Worm (Caenorhabditis elegans) whole organism, L1 larva: ENCODE results near the gene F49C5.7.

ENCODE experiments used
- C16A3.4 ChIP-seq: fragments of 150-350 bp; optimal IDR thresholded peaks from 2 replicates; lab custom pipeline; 2014; ENCODE audit warnings: missing biosample characterization, missing genetic modification characterization
- C34B4.2 ChIP-seq: sonication (generic microtip); optimal IDR thresholded peaks from 2 replicates; lab custom pipeline; 2017; ENCODE audit warnings: mild to moderate bottlenecking, missing genetic modification characterization, missing compliant biosample characterization
- Y116A8C.19 ChIP-seq: sonication (generic microtip); optimal IDR thresholded peaks from 2 replicates; lab custom pipeline; 2016; ENCODE audit warnings: missing compliant biosample characterization, missing genetic modification characterization, borderline replicate concordance
- aly-2 ChIP-seq: fragments of 150-350 bp; optimal IDR thresholded peaks from 2 replicates; lab custom pipeline; 2014; ENCODE audit warnings: missing biosample characterization, missing genetic modification characterization
- ama-1 ChIP-seq: fragments of 150-350 bp; optimal IDR thresholded peaks from 2 replicates; lab custom pipeline; 2014
- blmp-1 ChIP-seq: fragments of 150-350 bp; optimal IDR thresholded peaks from 2 replicates; lab custom pipeline; 2014; ENCODE audit warnings: missing biosample characterization, missing genetic modification characterization
- ceh-8 ChIP-seq: fragments of 200-800 bp; sonication (Bioruptor generic); optimal IDR thresholded peaks from 2 replicates; lab custom pipeline; 2018; ENCODE audit warnings: mild to moderate bottlenecking, missing genetic modification characterization, moderate library complexity, missing compliant biosample characterization
- ceh-82 ChIP-seq, 3 experiments: fragments of 150-350 bp in 1 of 3; sonication (generic microtip) in 2 of 3; optimal IDR thresholded peaks; 2 replicates each; lab custom pipeline; 2014 to 2017; ENCODE audit warnings: missing biosample characterization in 3 of 3, missing genetic modification characterization in 3 of 3
- ceh-88 ChIP-seq: fragments of 200-800 bp; sonication (Bioruptor generic); IDR thresholded peaks from 2 replicates; pipeline ENCODE4 v1.3.6; 2022; ENCODE audit warnings: missing genetic modification characterization, missing compliant biosample characterization
- ces-1 ChIP-seq: fragments of 150-350 bp; optimal IDR thresholded peaks from 2 replicates; lab custom pipeline; 2014; ENCODE audit warnings: missing biosample characterization, missing genetic modification reagents, missing genetic modification characterization
- dsc-1 ChIP-seq: sonication (generic microtip); optimal IDR thresholded peaks from 2 replicates; lab custom pipeline; 2016; ENCODE audit warnings: mild to moderate bottlenecking, missing genetic modification characterization, missing compliant biosample characterization
- efl-1 ChIP-seq, 4 experiments: fragments of 150-350 bp; optimal IDR thresholded peaks in 3 of 4; peaks in 1 of 4; 1 replicate in 1 of 4; 2 replicates in 3 of 4; lab custom pipeline; 2014; ENCODE audit warnings: missing biosample characterization in 2 of 4, missing genetic modification characterization in 2 of 4, missing genetic modification reagents in 2 of 4
- elt-2 ChIP-seq: sonication (generic microtip); optimal IDR thresholded peaks from 2 replicates; lab custom pipeline; 2016; ENCODE audit warnings: missing genetic modification characterization, mild to moderate bottlenecking, inconsistent platforms, missing compliant biosample characterization, missing genetic modification reagents
- fkh-10 ChIP-seq: sonication (generic microtip); optimal IDR thresholded peaks from 2 replicates; lab custom pipeline; 2017; ENCODE audit warnings: missing biosample characterization, missing genetic modification reagents, missing genetic modification characterization
- fkh-4 ChIP-seq: sonication (generic microtip); optimal IDR thresholded peaks from 2 replicates; lab custom pipeline; 2016; ENCODE audit warnings: missing compliant biosample characterization, missing genetic modification characterization, borderline replicate concordance
- fkh-8 ChIP-seq: sonication (generic microtip); optimal IDR thresholded peaks from 2 replicates; lab custom pipeline; 2016; ENCODE audit warnings: mild to moderate bottlenecking, missing genetic modification characterization, missing compliant biosample characterization
- fos-1 ChIP-seq: fragments of 150-350 bp; optimal IDR thresholded peaks from 2 replicates; lab custom pipeline; 2014; ENCODE audit warnings: missing biosample characterization, missing genetic modification characterization
- hlh-4 ChIP-seq: sonication (generic microtip); optimal IDR thresholded peaks from 2 replicates; lab custom pipeline; 2016; ENCODE audit warnings: mild to moderate bottlenecking, missing genetic modification characterization, missing compliant biosample characterization
- lsy-2 ChIP-seq, 2 experiments: fragments of 150-350 bp; optimal IDR thresholded peaks; 2 replicates each; lab custom pipeline; 2014; ENCODE audit warnings: missing biosample characterization in 2 of 2, missing genetic modification characterization in 2 of 2
- nhr-11 ChIP-seq: fragments of 150-350 bp; optimal IDR thresholded peaks from 2 replicates; lab custom pipeline; 2014; ENCODE audit warnings: missing biosample characterization, missing genetic modification characterization
- nhr-237 ChIP-seq: fragments of 150-350 bp; optimal IDR thresholded peaks from 2 replicates; lab custom pipeline; 2014; ENCODE audit warnings: missing biosample characterization, missing genetic modification characterization
- nhr-47 ChIP-seq: sonication (generic microtip); optimal IDR thresholded peaks from 2 replicates; lab custom pipeline; 2016; ENCODE audit warnings: mild to moderate bottlenecking, missing genetic modification characterization, moderate library complexity, missing compliant biosample characterization
- nhr-71 ChIP-seq: sonication (generic microtip); optimal IDR thresholded peaks from 2 replicates; lab custom pipeline; 2016; ENCODE audit warnings: mild to moderate bottlenecking, missing genetic modification characterization, moderate library complexity, missing compliant biosample characterization
- nhr-84 ChIP-seq: sonication (generic microtip); optimal IDR thresholded peaks from 2 replicates; lab custom pipeline; 2017; ENCODE audit warnings: missing biosample characterization, missing genetic modification characterization
- nhr-85 ChIP-seq: sonication (generic microtip); peaks from one replicate; lab custom pipeline; 2016; ENCODE audit warnings: missing genetic modification characterization, inconsistent platforms, missing compliant biosample characterization
- nhr-90 ChIP-seq: sonication (generic microtip); optimal IDR thresholded peaks from 2 replicates; lab custom pipeline; 2016; ENCODE audit warnings: mild to moderate bottlenecking, missing genetic modification characterization, missing compliant biosample characterization; ENCODE audit not compliant: poor library complexity
- pag-3 ChIP-seq: sonication (generic microtip); optimal IDR thresholded peaks from 2 replicates; lab custom pipeline; 2017; ENCODE audit warnings: missing genetic modification characterization, mild to moderate bottlenecking, missing compliant biosample characterization, antibody characterized with exemption, borderline replicate concordance; ENCODE audit not compliant: insufficient read depth
- pqm-1 ChIP-seq: sonication (generic microtip); optimal IDR thresholded peaks from 3 replicates; lab custom pipeline; 2017; ENCODE audit warnings: missing biosample characterization, missing genetic modification characterization
- rnt-1 ChIP-seq: sonication (generic microtip); optimal IDR thresholded peaks from 2 replicates; lab custom pipeline; 2016; ENCODE audit warnings: mild to moderate bottlenecking, missing genetic modification characterization, moderate library complexity, missing compliant biosample characterization
- sptf-1 ChIP-seq: fragments of 150-350 bp; optimal IDR thresholded peaks from 2 replicates; lab custom pipeline; 2014; ENCODE audit warnings: missing biosample characterization, missing genetic modification characterization
- xbp-1 ChIP-seq: sonication (generic microtip); optimal IDR thresholded peaks from 2 replicates; lab custom pipeline; 2016; ENCODE audit warnings: missing genetic modification characterization, missing compliant biosample characterization
- zip-4 ChIP-seq: fragments of 200-800 bp; sonication (Bioruptor generic); optimal IDR thresholded peaks from 2 replicates; lab custom pipeline; 2018; ENCODE audit warnings: mild to moderate bottlenecking, missing genetic modification characterization, moderate library complexity, missing compliant biosample characterization
- ztf-11 ChIP-seq, 2 experiments: sonication (generic microtip); optimal IDR thresholded peaks; 2 replicates each; lab custom pipeline; 2016 to 2017; ENCODE audit warnings: missing genetic modification characterization in 2 of 2, missing biosample characterization in 1 of 2, missing compliant biosample characterization in 1 of 2

The F49C5.7 gene

DNA sequence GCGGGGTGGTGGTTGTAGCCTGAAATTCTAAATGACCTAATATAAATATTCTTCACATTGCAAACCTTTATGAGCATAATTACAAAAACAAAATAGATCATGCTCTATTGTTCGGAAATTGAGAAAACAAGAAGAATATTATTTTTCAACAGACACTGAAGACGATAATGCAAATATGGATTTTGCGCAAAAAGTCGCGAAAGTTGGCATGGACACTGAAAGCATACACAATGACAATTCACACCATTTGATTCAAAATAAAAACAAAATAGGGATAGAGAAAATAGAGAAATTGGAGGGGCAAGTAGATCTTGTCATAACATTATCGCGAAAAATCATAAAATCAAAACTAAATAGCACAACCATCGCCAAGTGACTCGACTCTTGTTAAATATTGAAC is 6.8 kb downstream of the F49C5.7 start, which contains the start of gene Y38E10A.35:
Y38E10A.35 (minus strand) TSS at position 101 of the 400 bp plus-strand sequence.
- TF ChIP-seq lsy-2 (tag; optimal IDR thresholded peaks at IDR 0.05; lab: Kevin White, UChicago) (no peak), Y116A8C.19 (tag; lab: Kevin White, UChicago) (no peak), ztf-11 (tag; optimal IDR thresholded peaks at IDR 0.05; lab: Kevin White, UChicago) (no peak), nhr-90 (no peak), efl-1 (optimal IDR thresholded peaks at IDR 0.05; lab: Kevin White, UChicago) (no peak), efl-1 (GFP tag; optimal IDR thresholded peaks at IDR 0.05 in 1 of 2; lab: Kevin White, UChicago) (no peak), hlh-4 (tag; lab: Kevin White, UChicago) (no peak), nhr-85 (no peak), nhr-71 (tag; lab: Kevin White, UChicago) (no peak), nhr-47 (no peak), dsc-1 (tag; lab: Kevin White, UChicago) (no peak), fkh-10 (GFP tag; lab: Kevin White, UChicago) (no peak), sptf-1 (tag; lab: Kevin White, UChicago) (no peak)
- TF ChIP-seq, all 84 proteins: peak for 0

- TF ChIP-seq nhr-71 (tag; lab: Kevin White, UChicago) (no peak), zip-4 (GFP tag; lab: Kevin White, UChicago) (no peak), pag-3 (tag; lab: Kevin White, UChicago) (no peak), ceh-88 (GFP tag; lab: Robert Waterston, UW) (no peak), fkh-8 (no peak), Y116A8C.19 (tag; lab: Kevin White, UChicago) (no peak), ceh-82 (tag; optimal IDR thresholded peaks at IDR 0.05; lab: Kevin White, UChicago) (no peak), rnt-1 (tag; lab: Kevin White, UChicago) (no peak), nhr-84 (tag; lab: Kevin White, UChicago) (no peak), ceh-8 (GFP tag; lab: Kevin White, UChicago) (no peak), fkh-4 (tag; lab: Kevin White, UChicago) (no peak), blmp-1 (tag; lab: Kevin White, UChicago) (no peak), xbp-1 (tag; lab: Kevin White, UChicago) (no peak), ama-1 (lab: Kevin White, UChicago) (no peak), dsc-1 (tag; lab: Kevin White, UChicago) (no peak), C16A3.4 (no peak)
- TF ChIP-seq, all 84 proteins: peak for 0
Observed at ce11 chrII:12573541-12573940, 7.6 kb downstream of the F49C5.7 start, which contains the start of gene Y38E10A.2. TSS of gene Y38E10A.2 (minus strand) at chrII:12573641.

DNA sequence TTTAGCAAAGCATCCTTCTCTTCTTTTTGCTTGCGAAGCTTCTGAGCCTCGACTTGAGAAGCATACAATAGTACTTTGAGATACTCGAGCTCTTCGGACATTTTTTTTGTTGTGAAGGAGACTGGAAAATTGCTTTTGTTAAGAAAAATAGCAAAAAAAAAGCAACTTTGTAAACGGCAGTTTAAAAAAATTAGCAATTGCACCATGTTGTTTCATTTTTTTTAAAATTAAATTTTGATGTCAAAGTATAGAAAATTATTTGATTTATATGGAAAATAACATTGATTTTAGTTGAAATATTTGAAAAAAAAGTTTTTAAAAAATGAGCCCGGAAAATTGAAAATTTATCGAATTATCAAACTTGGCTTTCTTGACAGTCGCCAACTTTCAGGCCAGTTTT is 8.7 kb downstream of the F49C5.7 start, which contains the start of gene Y38E10A.3:
Y38E10A.3 (minus strand) TSS at position 101 of the 400 bp plus-strand sequence.
- TF ChIP-seq pqm-1 (no peak), efl-1 (optimal IDR thresholded peaks at IDR 0.05; lab: Kevin White, UChicago) (no peak), efl-1 (GFP tag; optimal IDR thresholded peaks at IDR 0.05 in 1 of 2; lab: Kevin White, UChicago) (peak in 1 of 2 experiments; percentile 59)

DNA sequence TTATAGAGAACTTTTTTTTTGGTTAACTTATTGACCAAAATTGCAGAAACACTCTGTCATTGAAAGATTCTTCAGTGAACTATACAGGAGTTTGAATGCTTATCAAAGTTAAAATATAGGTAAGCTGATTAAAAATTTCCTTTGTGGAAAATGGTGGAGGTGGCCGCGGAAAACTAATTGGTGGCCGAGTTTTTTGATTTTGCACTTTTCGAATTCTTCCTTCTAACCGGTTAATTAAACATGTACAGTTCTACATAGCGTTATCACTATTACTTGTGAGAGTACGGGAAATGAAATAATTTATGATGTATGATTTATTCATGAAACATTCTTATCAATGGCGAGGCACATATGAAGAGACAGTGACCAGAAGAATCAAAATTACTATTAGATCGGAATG is 11.8 kb downstream of the F49C5.7 start, which contains the start of gene clec-8:
clec-8 (minus strand) TSS at position 308 of the 400 bp plus-strand sequence.
- TF ChIP-seq rnt-1 (tag; lab: Kevin White, UChicago) (no peak), nhr-11 (tag; lab: Kevin White, UChicago) (no peak), elt-2 (tag; lab: Kevin White, UChicago) (peak; percentile 72), dsc-1 (tag; lab: Kevin White, UChicago) (no peak)

DNA sequence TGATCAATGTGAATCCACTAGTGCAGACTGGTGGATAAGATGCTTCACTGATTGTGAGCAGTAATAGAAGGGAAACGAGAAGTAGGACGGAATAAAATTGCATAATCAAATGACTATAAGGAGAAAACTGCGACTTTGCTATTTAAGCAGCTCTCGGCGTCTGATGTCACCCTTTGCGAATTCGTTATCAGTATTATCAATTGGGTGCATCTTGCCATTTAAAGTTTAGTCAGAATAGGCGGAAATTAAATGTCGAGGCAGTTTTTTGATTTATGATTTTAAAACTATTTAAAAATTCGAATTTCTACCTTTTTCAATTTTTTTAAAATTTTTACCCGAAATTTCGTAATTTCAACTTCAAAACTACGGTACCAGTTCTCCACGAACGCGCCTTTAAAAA is 15.0 kb downstream of the F49C5.7 start, which contains the start of gene clec-4:
clec-4 (minus strand) TSS at position 162 of the 400 bp plus-strand sequence.
- TF ChIP-seq C34B4.2: no peak
- no peak for TF ChIP-seq nhr-237
- TF ChIP-seq ces-1 (GFP tag; lab: Kevin White, UChicago): no peak
- no peak for TF ChIP-seq nhr-90
- TF ChIP-seq ceh-88 (GFP tag; lab: Robert Waterston, UW): no peak
- no peak for TF ChIP-seq aly-2 (tag; lab: Kevin White, UChicago)
- TF ChIP-seq fos-1 (tag; lab: Kevin White, UChicago): no peak
